Worm (Caenorhabditis elegans): ENCODE results near the gene galt-1.

- TF ChIP-seq aly-1 (tag; optimal IDR thresholded peaks at IDR 0.05) (no peak), sea-1 (GFP tag; conservative IDR thresholded peaks at IDR 0.05) (no peak), hnd-1 (tag; optimal IDR thresholded peaks at IDR 0.05) (no peak)
These were observed 43.0 kb downstream of the galt-1 start for ce11 chrV:5973713-5974112.
